Fruit fly (Drosophila melanogaster): ENCODE measurements around the gene Cyp305a1.

Cyp305a1 gene

dm6 chr3L:19813075-19813903 is at the start of gene Cyp305a1 (continued):
- TF ChIP-seq sna (GFP tag; IDR thresholded peaks at IDR 0.05; ENCODE audit: partially characterized antibody) (no peak), Stat92E (GFP tag; optimal IDR thresholded peaks at IDR 0.05) (no peak), btn (GFP tag; optimal IDR thresholded peaks at IDR 0.05) (no peak), tgo (GFP tag; IDR thresholded peaks at IDR 0.05) (no peak), odd (GFP tag; optimal IDR thresholded peaks at IDR 0.05) (no peak), CG43689 (GFP tag; IDR thresholded peaks at IDR 0.05) (no peak), CG6791 (GFP tag; IDR thresholded peaks at IDR 0.05; ENCODE audit: partially characterized antibody) (no peak), caup (GFP tag; optimal IDR thresholded peaks at IDR 0.05; ENCODE audit: severe bottlenecking) (peak; percentile 40), Deaf1 (tag; optimal IDR thresholded peaks at IDR 0.05) (peak; percentile 68), CG32532 (GFP tag; IDR thresholded peaks at IDR 0.05) (peak; percentile 10; the same call in 1 of the 2 replicates), bowl (GFP tag; IDR thresholded peaks at IDR 0.05) (no peak), E2f1 (GFP tag; IDR thresholded peaks at IDR 0.05) (no peak), HHEX (GFP tag; optimal IDR thresholded peaks at IDR 0.05) (peak; percentile 30), CG8089 (GFP tag; optimal IDR thresholded peaks at IDR 0.05) (no peak), oc (tag; optimal IDR thresholded peaks at IDR 0.05) (no peak), bigmax (GFP tag; optimal IDR thresholded peaks at IDR 0.05) (no peak), HmgD (GFP tag; optimal IDR thresholded peaks at IDR 0.05) (no peak), mam (GFP tag; optimal IDR thresholded peaks at IDR 0.05) (no peak), emc (GFP tag; optimal IDR thresholded peaks at IDR 0.05) (no peak), CG6765 (GFP tag; optimal IDR thresholded peaks at IDR 0.05) (peak; percentile 20), ttk (GFP tag; IDR thresholded peaks at IDR 0.05) (no peak), Med (GFP tag) (peak; percentile 79), CG7839 (tag; optimal IDR thresholded peaks at IDR 0.05) (no peak), hbn (GFP tag; IDR thresholded peaks at IDR 0.05; ENCODE audit: partially characterized antibody) (no peak), Gsc (GFP tag; IDR thresholded peaks at IDR 0.05) (no peak), CG10267 (tag; optimal IDR thresholded peaks at IDR 0.05) (no peak), CG33213 (GFP tag; optimal IDR thresholded peaks at IDR 0.05) (no peak), CG18599 (GFP tag; optimal IDR thresholded peaks at IDR 0.05) (peak; percentile 64), corto (GFP tag; optimal IDR thresholded peaks at IDR 0.05) (no peak), Fer1 (GFP tag; optimal IDR thresholded peaks at IDR 0.05) (peak; percentile 58), hkb (optimal IDR thresholded peaks at IDR 0.05) (no peak), hkb (GFP tag; IDR thresholded peaks at IDR 0.05) (no peak), nau (GFP tag; optimal IDR thresholded peaks at IDR 0.05) (no peak), CG10274 (GFP tag; optimal IDR thresholded peaks at IDR 0.05) (no peak), br (optimal IDR thresholded peaks at IDR 0.05) (no peak), CG4730 (GFP tag; IDR thresholded peaks at IDR 0.05) (no peak), sc (optimal IDR thresholded peaks at IDR 0.05) (no peak), sc (GFP tag; optimal IDR thresholded peaks at IDR 0.05) (no peak), ab (GFP tag; optimal IDR thresholded peaks at IDR 0.05) (no peak), chn (GFP tag; optimal IDR thresholded peaks at IDR 0.05) (no peak), peb (GFP tag; IDR thresholded peaks at IDR 0.05) (no peak), sim (GFP tag; IDR thresholded peaks at IDR 0.05) (0 out of 2 replicates have a peak, but pooled peaks have one; percentile 14), cwo (GFP tag; optimal IDR thresholded peaks at IDR 0.05) (peak; percentile 74), Dek (tag; optimal IDR thresholded peaks at IDR 0.05) (no peak), cato (GFP tag; optimal IDR thresholded peaks at IDR 0.05; ENCODE audit: borderline replicate concordance) (no peak), h (optimal IDR thresholded peaks at IDR 0.05) (no peak), CG10147 (GFP tag; optimal IDR thresholded peaks at IDR 0.05) (no peak), CG10543 (GFP tag; optimal IDR thresholded peaks at IDR 0.05) (peak; percentile 90), CG7556 (GFP tag; optimal IDR thresholded peaks at IDR 0.05) (no peak), Ets65A (GFP tag) (no peak)
